Worm (Caenorhabditis elegans): Measurements from ENCODE around the gene lag-1.

- TF ChIP-seq cebp-2 (GFP tag; IDR thresholded peaks at IDR 0.05): no peak
- no peak for TF ChIP-seq F55B11.4 (tag; optimal IDR thresholded peaks at IDR 0.05; ENCODE audit: borderline replicate concordance, insufficient read depth)
- TF ChIP-seq nfyb-1 (GFP tag; IDR thresholded peaks at IDR 0.05): no peak
- no peak for TF ChIP-seq dpl-1 (GFP tag; optimal IDR thresholded peaks at IDR 0.05)
- no peak for TF ChIP-seq K12H6.12 (tag; optimal IDR thresholded peaks at IDR 0.05)
- no peak for TF ChIP-seq unc-62 (GFP tag; optimal IDR thresholded peaks at IDR 0.05)
These were observed 35.5 kb upstream of the lag-1 start for ce11 chrIV:6059702-6060101.
